Worm (Caenorhabditis elegans) whole organism, L4/young adult: ENCODE results near the gene srp-6.

Source experiments
- W03F9.2 ChIP-seq: fragments of 150-350 bp; optimal IDR thresholded peaks from 2 replicates; lab custom pipeline; 2014; ENCODE audit warnings: missing biosample characterization, missing genetic modification characterization
- dao-5 ChIP-seq: sonication (generic microtip); optimal IDR thresholded peaks from 2 replicates; lab custom pipeline; 2016; ENCODE audit warnings: missing genotype, missing genetic modification characterization, moderate library complexity, missing compliant biosample characterization
- him-1 ChIP-seq: sonication (generic microtip); optimal IDR thresholded peaks from 2 replicates; lab custom pipeline; 2016; ENCODE audit warnings: missing genotype, missing genetic modification reagents, missing genetic modification characterization, missing compliant biosample characterization

ce11 chrV:7408520-7408919 lies 22.6 kb upstream of the srp-6 start, which contains the start of gene srt-6:
- no peak for TF ChIP-seq dao-5 (tag; lab: Kevin White, UChicago)
- no peak for TF ChIP-seq him-1 (tag; lab: Kevin White, UChicago)
- no peak for TF ChIP-seq W03F9.2 (tag; lab: Kevin White, UChicago)
